Worm (Caenorhabditis elegans): ENCODE measurements around the gene acy-3.

Gene acy-3

ce11 chrIII:3786427-3786935 lies at the start of gene acy-3:
acy-3 (minus strand) TSS chrIII:3786477.
- TF ChIP-seq unc-62 (GFP tag; optimal IDR thresholded peaks at IDR 0.05) = no peak

- no peak for TF ChIP-seq unc-62 (GFP tag; optimal IDR thresholded peaks at IDR 0.05)
These were observed 48.6 kb upstream of the acy-3 start, which contains the start of gene cyp-25A2 for ce11 chrIII:3834800-3835271. cyp-25A2 (plus strand) TSS chrIII:3835221.

ce11 chrIII:3832291-3832690 lies 46.0 kb upstream of the acy-3 start, which contains the start of gene cyp-25A1:
cyp-25A1 (plus strand) TSS chrIII:3832591.
- TF ChIP-seq unc-62 (GFP tag; optimal IDR thresholded peaks at IDR 0.05) = no peak

ce11 chrIII:3831798-3832197 lies 45.5 kb upstream of the acy-3 start:
- no peak for TF ChIP-seq unc-62 (GFP tag; optimal IDR thresholded peaks at IDR 0.05)

- TF ChIP-seq unc-62 (GFP tag; optimal IDR thresholded peaks at IDR 0.05) = no peak
These were observed 45.1 kb upstream of the acy-3 start, which contains the start of gene C36A4.10 for ce11 chrIII:3831381-3831780. C36A4.10 (minus strand) TSS chrIII:3831481.

ce11 chrIII:3829105-3829504 lies 42.8 kb upstream of the acy-3 start, which contains the start of gene cnnm-5:
cnnm-5 (minus strand) TSS chrIII:3829205.
- no peak for TF ChIP-seq unc-62 (GFP tag; optimal IDR thresholded peaks at IDR 0.05)

ce11 chrIII:3821969-3822453 lies 35.7 kb upstream of the acy-3 start, which contains the start of gene amx-1:
amx-1 (plus strand) TSS chrIII:3822403.
- TF ChIP-seq unc-62 (GFP tag; optimal IDR thresholded peaks at IDR 0.05) = no peak

- no peak for TF ChIP-seq unc-62 (GFP tag; optimal IDR thresholded peaks at IDR 0.05)
These were observed 33.9 kb upstream of the acy-3 start for ce11 chrIII:3820134-3820533.

- TF ChIP-seq unc-62 (GFP tag; optimal IDR thresholded peaks at IDR 0.05) = no peak
These were observed 33.3 kb upstream of the acy-3 start, which contains the start of gene dpy-27 for ce11 chrIII:3819579-3819978. dpy-27 (minus strand) TSS chrIII:3819679.

- no peak for TF ChIP-seq unc-62 (GFP tag; optimal IDR thresholded peaks at IDR 0.05)
These were observed 28.1 kb upstream of the acy-3 start for ce11 chrIII:3814421-3814820.

ce11 chrIII:3812369-3812993 lies 26.2 kb upstream of the acy-3 start:
- no peak for TF ChIP-seq unc-62 (GFP tag; optimal IDR thresholded peaks at IDR 0.05)

- no peak for TF ChIP-seq unc-62 (GFP tag; optimal IDR thresholded peaks at IDR 0.05)
These were observed 25.2 kb upstream of the acy-3 start for ce11 chrIII:3811375-3811924.

ce11 chrIII:3809008-3809407 lies 22.7 kb upstream of the acy-3 start, which contains the start of gene toh-1:
toh-1 (minus strand) TSS chrIII:3809030.
- TF ChIP-seq unc-62 (GFP tag; optimal IDR thresholded peaks at IDR 0.05) = no peak

ce11 chrIII:3807590-3807989 lies 21.3 kb upstream of the acy-3 start:
- TF ChIP-seq unc-62 (GFP tag; optimal IDR thresholded peaks at IDR 0.05) = no peak

- TF ChIP-seq unc-62 (GFP tag; optimal IDR thresholded peaks at IDR 0.05) = no peak
These were observed 20.6 kb upstream of the acy-3 start for ce11 chrIII:3806883-3807282.

- no peak for TF ChIP-seq unc-62 (GFP tag; optimal IDR thresholded peaks at IDR 0.05)
These were observed 18.1 kb upstream of the acy-3 start, which contains the start of gene xbx-5 for ce11 chrIII:3804422-3804821. xbx-5 (minus strand) TSS chrIII:3804477.

ce11 chrIII:3803113-3803512 lies 16.8 kb upstream of the acy-3 start:
- TF ChIP-seq unc-62 (GFP tag; optimal IDR thresholded peaks at IDR 0.05) = no peak
